Fruit fly (Drosophila melanogaster): ENCODE data around the gene Ncoa6.

- TF ChIP-seq pan (optimal IDR thresholded peaks at IDR 0.05) (no peak), woc (GFP tag; optimal IDR thresholded peaks at IDR 0.05) (no peak), Abd-B (GFP tag; optimal IDR thresholded peaks at IDR 0.05) (no peak), Myc (optimal IDR thresholded peaks at IDR 0.05) (no peak), br (GFP tag; optimal IDR thresholded peaks at IDR 0.05) (no peak)
Measured at dm6 chr2L:5345900-5346299, 19.4 kb upstream of the Ncoa6 start, which contains the start of gene nompC.
